Fruit fly (Drosophila melanogaster) whole organism, wandering third instar larva: ENCODE measurements around the gene CG13631.

Source experiments
- Abd-B ChIP-seq: fragments of >200 bp; optimal IDR thresholded peaks from 2 replicates; lab custom pipeline; 2017; ENCODE audit warnings: missing biosample characterization, missing genetic modification characterization
- CG9705 ChIP-seq: fragments of 200-800 bp; sonication (Bioruptor generic); optimal IDR thresholded peaks from 2 replicates; lab custom pipeline; 2018; ENCODE audit warnings: missing biosample characterization, mild to moderate bottlenecking, missing genetic modification characterization
- Dfd ChIP-seq: fragments of >200 bp; optimal IDR thresholded peaks from 2 replicates; lab custom pipeline; 2017; ENCODE audit warnings: missing biosample characterization, missing genetic modification characterization
- HLH106 ChIP-seq: fragments of 200-800 bp; optimal IDR thresholded peaks from 3 replicates; lab custom pipeline; 2019; ENCODE audit warnings: missing biosample characterization, mild to moderate bottlenecking, missing genetic modification characterization, moderate library complexity
- Hr78 ChIP-seq: fragments of >200 bp; optimal IDR thresholded peaks from 2 replicates; lab custom pipeline; 2017; ENCODE audit warnings: missing biosample characterization, missing genetic modification characterization
- fru ChIP-seq: fragments of 200-800 bp; sonication (Bioruptor generic); optimal IDR thresholded peaks from 3 replicates; lab custom pipeline; 2016; ENCODE audit warnings: missing biosample characterization, mild to moderate bottlenecking, missing genetic modification characterization
- pan ChIP-seq: fragments of >200 bp; optimal IDR thresholded peaks from 2 replicates; lab custom pipeline; 2017
- psq ChIP-seq: fragments of 200-800 bp; sonication (Bioruptor generic); optimal IDR thresholded peaks from 3 replicates; lab custom pipeline; 2017; ENCODE audit warnings: missing biosample characterization, mild to moderate bottlenecking, missing genetic modification characterization, moderate library complexity
- sage ChIP-seq: fragments of 200-800 bp; sonication (Bioruptor generic); optimal IDR thresholded peaks from 2 replicates; lab custom pipeline; 2016; ENCODE audit warnings: missing biosample characterization, mild to moderate bottlenecking, missing genetic modification characterization
- tai ChIP-seq: sonication (Bioruptor generic); optimal IDR thresholded peaks from 2 replicates; lab custom pipeline; 2016; ENCODE audit warnings: missing biosample characterization, missing genetic modification characterization
- usp ChIP-seq: fragments of >200 bp; optimal IDR thresholded peaks from 2 replicates; lab custom pipeline; 2017; ENCODE audit warnings: missing biosample characterization, missing genetic modification characterization

dm6 chr3R:24798595-24798994, 29.4 kb downstream of the CG13631 start:
- no peak for TF ChIP-seq Abd-B (GFP tag; lab: Kevin White, UChicago)
- no peak for TF ChIP-seq Dfd (GFP tag; lab: Kevin White, UChicago)
- no peak for TF ChIP-seq HLH106 (tag; lab: Kevin White, UChicago)
- no peak for TF ChIP-seq usp (GFP tag; lab: Kevin White, UChicago)
- no peak for TF ChIP-seq sage (GFP tag; lab: Kevin White, UChicago)
- no peak for TF ChIP-seq Hr78 (GFP tag; lab: Kevin White, UChicago)
- no peak for TF ChIP-seq tai (GFP tag; lab: Kevin White, UChicago)
- TF ChIP-seq CG9705 (GFP tag; lab: Kevin White, UChicago): no peak
- no peak for TF ChIP-seq pan
- TF ChIP-seq psq: no peak
- TF ChIP-seq fru (GFP tag; lab: Kevin White, UChicago): no peak
